Fruit fly (Drosophila melanogaster) whole organism, embryonic: ENCODE data around the gene Hr38.

Experiments used
- CG13775 ChIP-seq: fragments of 200-800 bp; sonication (Bioruptor generic); optimal IDR thresholded peaks from 3 replicates; lab custom pipeline; 2017; ENCODE audit warnings: missing biosample characterization, mild to moderate bottlenecking, missing genetic modification characterization
- CG18764 ChIP-seq: fragments of 200-800 bp; sonication (Bioruptor generic); optimal IDR thresholded peaks from 3 replicates; lab custom pipeline; 2016; ENCODE audit warnings: missing biosample characterization, missing genetic modification characterization
- Doc2 ChIP-seq: fragments of 200-800 bp; sonication (Bioruptor generic); IDR thresholded peaks from 2 replicates; pipeline ENCODE4 v1.3.6; 2022; ENCODE audit warnings: missing biosample characterization, missing genetic modification characterization
- NC2α ChIP-seq: fragments of 200-800 bp; sonication (Bioruptor generic); optimal IDR thresholded peaks from 2 replicates; lab custom pipeline; 2016; ENCODE audit warnings: missing biosample characterization, missing genetic modification characterization
- run ChIP-seq: fragments of 200-800 bp; sonication (Bioruptor generic); optimal IDR thresholded peaks from 3 replicates; lab custom pipeline; 2018; ENCODE audit warnings: missing biosample characterization, mild to moderate bottlenecking, missing genetic modification characterization

DNA sequence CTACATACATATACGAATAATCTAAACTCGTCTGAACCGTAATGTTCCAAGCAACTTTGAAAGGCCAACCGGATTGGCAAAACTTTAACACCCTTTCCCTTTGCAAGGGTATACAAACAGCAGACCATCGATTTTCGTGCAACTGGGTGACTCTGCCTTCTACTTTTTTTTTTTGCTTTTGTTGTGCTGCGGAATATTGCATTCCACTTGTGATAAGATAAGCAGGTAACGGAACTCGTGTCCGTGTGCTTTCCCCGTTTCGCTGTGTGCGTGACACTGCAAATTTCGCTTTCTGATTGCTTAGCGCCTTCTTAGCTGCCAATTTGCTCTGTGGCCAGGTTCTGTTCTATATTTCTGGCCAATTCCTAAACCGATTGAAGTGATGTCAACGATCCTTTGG is 46.6 kb upstream of the Hr38 start:
- TF ChIP-seq run (tag; lab: Kevin White, UChicago) (no peak), CG13775 (GFP tag; lab: Kevin White, UChicago) (no peak), CG18764 (no peak), NC2α (no peak), Doc2 (GFP tag; lab: Robert Waterston, UW) (no peak)
